Fruit fly (Drosophila melanogaster): ENCODE measurements around the gene Arp5.

Arp5 gene

DNA sequence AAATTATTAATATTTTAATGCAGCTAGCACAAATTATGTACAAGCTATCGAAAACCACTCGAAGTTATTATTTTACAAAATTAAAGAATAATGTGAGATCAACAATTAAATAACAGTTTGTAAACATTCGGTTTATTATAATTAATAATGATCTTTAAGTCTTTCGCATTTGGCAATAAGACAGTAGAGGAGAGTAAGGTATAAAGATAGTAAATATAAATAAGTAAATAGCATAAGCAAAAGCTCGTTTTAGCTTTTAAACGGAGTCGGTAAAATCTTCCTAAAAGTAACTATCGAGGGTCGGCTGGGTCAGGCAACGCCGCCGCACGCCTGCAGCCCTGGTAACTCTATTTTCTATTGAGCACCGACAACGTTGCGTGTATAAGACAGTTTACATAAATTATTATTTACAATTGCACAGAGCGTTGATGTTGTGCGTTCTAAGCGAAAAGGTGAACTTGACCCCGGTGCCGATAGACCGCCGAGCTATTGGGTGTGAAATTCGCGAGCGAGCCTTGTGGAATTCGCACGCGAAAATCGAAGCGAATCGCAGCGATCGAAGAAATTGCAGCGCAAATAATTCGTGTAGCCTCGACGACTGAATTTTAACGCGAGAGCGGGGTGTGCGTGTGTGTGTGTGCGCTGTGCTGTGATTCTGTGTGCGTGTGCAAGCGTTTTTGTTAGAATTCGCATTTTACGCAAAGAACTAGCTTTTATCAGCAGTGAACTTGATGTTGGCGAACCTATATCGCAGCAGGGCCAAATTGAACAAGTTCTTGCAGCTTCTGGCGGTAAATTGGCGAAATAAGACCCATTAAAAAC, 17.7 kb upstream of the Arp5 start, which contains the start of gene wrd (continued):
- TF ChIP-seq trh (GFP tag; optimal IDR thresholded peaks at IDR 0.05): no peak
- TF ChIP-seq H2.0 (GFP tag; IDR thresholded peaks at IDR 0.05): no peak
- TF ChIP-seq pb (GFP tag; optimal IDR thresholded peaks at IDR 0.05): no peak
- no peak for TF ChIP-seq CG17612 (GFP tag; IDR thresholded peaks at IDR 0.05)
- TF ChIP-seq Atf3 (GFP tag; optimal IDR thresholded peaks at IDR 0.05): no peak
- TF ChIP-seq Bgb (GFP tag; IDR thresholded peaks at IDR 0.05; ENCODE audit: partially characterized antibody): peak; percentile 49
- no peak for TF ChIP-seq CG3995 (GFP tag; optimal IDR thresholded peaks at IDR 0.05)
- no peak for TF ChIP-seq CG2889 (GFP tag; IDR thresholded peaks at IDR 0.05)
- TF ChIP-seq CG15601 (tag; optimal IDR thresholded peaks at IDR 0.05): no peak
- no peak for TF ChIP-seq CG6813 (GFP tag; optimal IDR thresholded peaks at IDR 0.05)
- no peak for TF ChIP-seq slp2 (GFP tag; optimal IDR thresholded peaks at IDR 0.05)
- TF ChIP-seq Myb (GFP tag; optimal IDR thresholded peaks at IDR 0.05): no peak
- no peak for TF ChIP-seq yki (optimal IDR thresholded peaks at IDR 0.05)
- no peak for TF ChIP-seq CG15011 (GFP tag; optimal IDR thresholded peaks at IDR 0.05)
- TF ChIP-seq TFAM (GFP tag; optimal IDR thresholded peaks at IDR 0.05): no peak
- no peak; the same call in 1 of the 2 replicates for TF ChIP-seq CG32767 (GFP tag; IDR thresholded peaks at IDR 0.05)
- no peak for TF ChIP-seq PHDP (tag; optimal IDR thresholded peaks at IDR 0.05)
- TF ChIP-seq lilli (GFP tag; optimal IDR thresholded peaks at IDR 0.05): peak; percentile 18
- TF ChIP-seq abd-A (tag; optimal IDR thresholded peaks at IDR 0.05): peak; percentile 49
- no peak for TF ChIP-seq CG13624 (GFP tag; optimal IDR thresholded peaks at IDR 0.05)
- TF ChIP-seq MTF-1 (GFP tag; optimal IDR thresholded peaks at IDR 0.05; ENCODE audit: borderline replicate concordance): no peak
- TF ChIP-seq CG3163 (GFP tag; optimal IDR thresholded peaks at IDR 0.05): no peak
- TF ChIP-seq cato (GFP tag; optimal IDR thresholded peaks at IDR 0.05; ENCODE audit: borderline replicate concordance): no peak
- no peak for TF ChIP-seq Usf (GFP tag; optimal IDR thresholded peaks at IDR 0.05)
- peak; percentile 16 for TF ChIP-seq phol (tag; optimal IDR thresholded peaks at IDR 0.05)
- TF ChIP-seq pita (GFP tag; optimal IDR thresholded peaks at IDR 0.05): no peak
- no peak for TF ChIP-seq CG2875 (GFP tag; optimal IDR thresholded peaks at IDR 0.05)
- TF ChIP-seq CG6689 (GFP tag; IDR thresholded peaks at IDR 0.05): no peak; the same call in 1 of the 2 replicates
- no peak for TF ChIP-seq Eip74EF (GFP tag; optimal IDR thresholded peaks at IDR 0.05)
- no peak for TF ChIP-seq CG1647 (GFP tag; optimal IDR thresholded peaks at IDR 0.05)
- peak; percentile 44 for TF ChIP-seq CG18619 (GFP tag; optimal IDR thresholded peaks at IDR 0.05)
- TF ChIP-seq CG15514 (GFP tag; optimal IDR thresholded peaks at IDR 0.05): peak; percentile 79
- no peak for TF ChIP-seq H15 (GFP tag; IDR thresholded peaks at IDR 0.05)
- no peak for TF ChIP-seq cas (GFP tag; IDR thresholded peaks at IDR 0.05)
- TF ChIP-seq Tbp (GFP tag; optimal IDR thresholded peaks at IDR 0.05): no peak
- peak; percentile 28 for TF ChIP-seq CG7839 (tag; optimal IDR thresholded peaks at IDR 0.05)
- TF ChIP-seq CG8089 (GFP tag; optimal IDR thresholded peaks at IDR 0.05): no peak
- TF ChIP-seq Sox100B (GFP tag; optimal IDR thresholded peaks at IDR 0.05): peak; percentile 48
- 0 out of 3 replicates have a peak, but pooled peaks have one; percentile 37 for TF ChIP-seq Opbp (GFP tag; IDR thresholded peaks at IDR 0.05; ENCODE audit: partially characterized antibody)
- TF ChIP-seq onecut (GFP tag; IDR thresholded peaks at IDR 0.05): no peak
- TF ChIP-seq peb (GFP tag; IDR thresholded peaks at IDR 0.05): no peak
- TF ChIP-seq da (GFP tag; optimal IDR thresholded peaks at IDR 0.05): no peak
- no peak for TF ChIP-seq zen (tag; optimal IDR thresholded peaks at IDR 0.05)
- no peak for TF ChIP-seq CG4707 (GFP tag; optimal IDR thresholded peaks at IDR 0.05)
- TF ChIP-seq Lpt (GFP tag; optimal IDR thresholded peaks at IDR 0.05): no peak
- no peak for TF ChIP-seq ara (GFP tag; IDR thresholded peaks at IDR 0.05)
- TF ChIP-seq br (optimal IDR thresholded peaks at IDR 0.05): no peak
- peak; percentile 2 for TF ChIP-seq D19A (tag; optimal IDR thresholded peaks at IDR 0.05)
- no peak for TF ChIP-seq ken (GFP tag; IDR thresholded peaks at IDR 0.05)
- peak; percentile 9 for TF ChIP-seq CG10543 (GFP tag; optimal IDR thresholded peaks at IDR 0.05)
